Fruit fly (Drosophila melanogaster) whole organism, embryonic: ENCODE measurements around the gene CG8173.

ENCODE experiments used
- Abd-B ChIP-seq: fragments of 200-800 bp; sonication (Bioruptor generic); optimal IDR thresholded peaks from 2 replicates; lab custom pipeline; 2018; ENCODE audit warnings: missing biosample characterization, mild to moderate bottlenecking, missing genetic modification characterization, moderate library complexity
- CG1832 ChIP-seq: fragments of 200-800 bp; sonication (Bioruptor generic); optimal IDR thresholded peaks from 2 replicates; lab custom pipeline; 2017; ENCODE audit warnings: missing biosample characterization, mild to moderate bottlenecking, missing genetic modification characterization, inconsistent platforms
- CG4707 ChIP-seq: fragments of 200-800 bp; sonication (Bioruptor generic); optimal IDR thresholded peaks from 2 replicates; lab custom pipeline; 2018; ENCODE audit warnings: missing biosample characterization, mild to moderate bottlenecking, missing genetic modification characterization, moderate library complexity
- Hey ChIP-seq: fragments of 200-800 bp; sonication (Bioruptor generic); optimal IDR thresholded peaks from 3 replicates; lab custom pipeline; 2018; ENCODE audit warnings: missing biosample characterization, mild to moderate bottlenecking, missing genetic modification characterization
- bab2 ChIP-seq: fragments of 200-800 bp; sonication (Bioruptor generic); optimal IDR thresholded peaks from 2 replicates; lab custom pipeline; 2016; ENCODE audit warnings: missing biosample characterization, missing genetic modification characterization
- danr ChIP-seq: fragments of 200-800 bp; sonication (Bioruptor generic); IDR thresholded peaks from 2 replicates; pipeline ENCODE4 v1.3.6; 2022; ENCODE audit warnings: missing biosample characterization, missing genetic modification characterization
- klu ChIP-seq: fragments of 200-800 bp; sonication (Bioruptor generic); IDR thresholded peaks from 2 replicates; pipeline ENCODE4 v1.3.6; 2022; ENCODE audit warnings: missing biosample characterization, missing genetic modification characterization

- no peak for TF ChIP-seq CG4707 (GFP tag; lab: Kevin White, UChicago)
- TF ChIP-seq CG1832 (GFP tag; lab: Kevin White, UChicago) = no peak
- no peak for TF ChIP-seq Hey (tag; lab: Kevin White, UChicago)
- TF ChIP-seq danr (GFP tag; lab: Robert Waterston, UW) = no peak
- TF ChIP-seq bab2 (GFP tag; lab: Kevin White, UChicago) = no peak
- no peak for TF ChIP-seq klu (GFP tag; lab: Robert Waterston, UW)
- TF ChIP-seq Abd-B (GFP tag; lab: Kevin White, UChicago) = no peak
Observed at dm6 chrX:17679642-17680571, 29.5 kb downstream of the CG8173 start.
